Worm (Caenorhabditis elegans): ENCODE measurements around the gene C55C3.1.

Gene C55C3.1

ce11 chrIV:5753954-5754543 is 45.2 kb downstream of the C55C3.1 start:
- TF ChIP-seq hlh-15 (tag; optimal IDR thresholded peaks at IDR 0.05) (no peak), dmd-4 (tag; optimal IDR thresholded peaks at IDR 0.05; ENCODE audit: borderline replicate concordance) (no peak), fax-1 (tag; optimal IDR thresholded peaks at IDR 0.05) (no peak), ets-4 (tag; optimal IDR thresholded peaks at IDR 0.05) (peak; percentile 9), K09A11.1 (tag; optimal IDR thresholded peaks at IDR 0.05; ENCODE audit: insufficient read depth) (no peak), fkh-10 (GFP tag; optimal IDR thresholded peaks at IDR 0.05) (no peak), pqm-1 (tag; optimal IDR thresholded peaks at IDR 0.05) (peak; percentile 0), tbx-2 (tag; optimal IDR thresholded peaks at IDR 0.05) (peak; percentile 52), pax-1 (tag; optimal IDR thresholded peaks at IDR 0.05) (peak; percentile 14), ceh-30 (tag; optimal IDR thresholded peaks at IDR 0.05) (no peak), pat-9 (tag; optimal IDR thresholded peaks at IDR 0.05) (no peak), unc-55 (GFP tag; optimal IDR thresholded peaks at IDR 0.05) (peak; percentile 40), ceh-31 (tag; optimal IDR thresholded peaks at IDR 0.05) (peak; percentile 59), pros-1 (tag; optimal IDR thresholded peaks at IDR 0.05) (peak; percentile 73), sdc-2 (tag; optimal IDR thresholded peaks at IDR 0.05) (no peak), T23F11.4 (GFP tag; optimal IDR thresholded peaks at IDR 0.05) (no peak), F13H6.1 (tag; optimal IDR thresholded peaks at IDR 0.05) (no peak), madf-2 (tag; optimal IDR thresholded peaks at IDR 0.05) (no peak), pag-3 (tag; optimal IDR thresholded peaks at IDR 0.05; ENCODE audit: borderline replicate concordance) (no peak), ceh-14 (tag; optimal IDR thresholded peaks at IDR 0.05) (no peak), ref-2 (tag; optimal IDR thresholded peaks at IDR 0.05) (peak; percentile 49), nfya-1 (tag; optimal IDR thresholded peaks at IDR 0.05) (peak; percentile 79), lim-6 (tag; optimal IDR thresholded peaks at IDR 0.05) (no peak), ceh-9 (tag; optimal IDR thresholded peaks at IDR 0.05) (no peak), unc-42 (tag; optimal IDR thresholded peaks at IDR 0.05) (peak; percentile 11), npax-4 (tag; optimal IDR thresholded peaks at IDR 0.05) (no peak), ama-1 (optimal IDR thresholded peaks at IDR 0.05) (no peak), odd-2 (tag; optimal IDR thresholded peaks at IDR 0.05) (no peak), ceh-18 (tag; optimal IDR thresholded peaks at IDR 0.05) (peak; percentile 44), ceh-34 (tag; optimal IDR thresholded peaks at IDR 0.05) (peak; percentile 77), ceh-22 (tag; optimal IDR thresholded peaks at IDR 0.05) (peak; percentile 43), unc-3 (GFP tag; conservative IDR thresholded peaks at IDR 0.05) (no peak), unc-3 (tag; optimal IDR thresholded peaks at IDR 0.05) (no peak), ttx-3 (tag; optimal IDR thresholded peaks at IDR 0.05) (no peak), gmeb-2 (tag; optimal IDR thresholded peaks at IDR 0.05) (no peak), C08G9.2 (tag; optimal IDR thresholded peaks at IDR 0.05) (peak; percentile 44)

- TF ChIP-seq ceh-31 (tag; optimal IDR thresholded peaks at IDR 0.05) (peak; percentile 43), Y22D7AL.16 (tag; optimal IDR thresholded peaks at IDR 0.05) (no peak)
Observed at ce11 chrIV:5754821-5755220, 45.9 kb downstream of the C55C3.1 start.

- TF ChIP-seq fkh-10 (GFP tag; optimal IDR thresholded peaks at IDR 0.05) (no peak), nhr-232 (tag; optimal IDR thresholded peaks at IDR 0.05) (no peak), ceh-2 (tag; optimal IDR thresholded peaks at IDR 0.05) (no peak), tbx-7 (tag; optimal IDR thresholded peaks at IDR 0.05) (no peak), F13H6.1 (tag; optimal IDR thresholded peaks at IDR 0.05) (no peak), dmd-4 (tag; optimal IDR thresholded peaks at IDR 0.05; ENCODE audit: borderline replicate concordance) (no peak), C38D4.7 (GFP tag; optimal IDR thresholded peaks at IDR 0.05) (no peak), hlh-13 (GFP tag; optimal IDR thresholded peaks at IDR 0.05) (no peak), npax-4 (tag; optimal IDR thresholded peaks at IDR 0.05) (no peak), ttx-3 (tag; optimal IDR thresholded peaks at IDR 0.05) (no peak), tbx-2 (tag; optimal IDR thresholded peaks at IDR 0.05) (no peak), C08G9.2 (tag; optimal IDR thresholded peaks at IDR 0.05) (no peak), ceh-48 (tag; optimal IDR thresholded peaks at IDR 0.05) (no peak), ceh-14 (tag; optimal IDR thresholded peaks at IDR 0.05) (no peak), Y22D7AL.16 (tag; optimal IDR thresholded peaks at IDR 0.05) (no peak), K02D7.2 (tag; optimal IDR thresholded peaks at IDR 0.05) (no peak), pag-3 (tag; optimal IDR thresholded peaks at IDR 0.05; ENCODE audit: borderline replicate concordance) (no peak), odd-2 (tag; optimal IDR thresholded peaks at IDR 0.05) (no peak), dve-1 (tag; optimal IDR thresholded peaks at IDR 0.05) (no peak), ceh-18 (tag; optimal IDR thresholded peaks at IDR 0.05) (no peak)
Observed at ce11 chrIV:5755922-5756321, 47.0 kb downstream of the C55C3.1 start.

Data from whole organism, late embryonic.